Fruit fly (Drosophila melanogaster) whole organism, embryonic: ENCODE results near the gene TTLL15.

Experiments
- Aef1 ChIP-seq: fragments of 200-800 bp; sonication (Bioruptor generic); IDR thresholded peaks from 3 replicates; pipeline ENCODE4 v1.3.6; 2022; ENCODE audit warnings: missing biosample characterization, missing genetic modification characterization
- Bdp1 ChIP-seq: fragments of 200-800 bp; sonication (Bioruptor generic); optimal IDR thresholded peaks from 3 replicates; lab custom pipeline; 2016; ENCODE audit warnings: missing biosample characterization, missing genetic modification characterization
- Bgb ChIP-seq: fragments of 200-800 bp; sonication (Bioruptor generic); IDR thresholded peaks from 2 replicates; pipeline ENCODE4 v1.3.6; 2022; ENCODE audit warnings: missing biosample characterization, missing genetic modification characterization; ENCODE audit not compliant: partially characterized antibody
- BtbVII ChIP-seq: fragments of 200-800 bp; sonication (Bioruptor generic); optimal IDR thresholded peaks from 3 replicates; lab custom pipeline; 2017; ENCODE audit warnings: missing biosample characterization, mild to moderate bottlenecking, missing genetic modification characterization
- CG11085 ChIP-seq: fragments of 200-800 bp; sonication (Bioruptor generic); IDR thresholded peaks from 2 replicates; pipeline ENCODE4 v1.3.6; 2022; ENCODE audit warnings: missing biosample characterization, missing genetic modification characterization
- CG11723 ChIP-seq: fragments of 200-800 bp; sonication (Bioruptor generic); optimal IDR thresholded peaks from 2 replicates; lab custom pipeline; 2017; ENCODE audit warnings: missing biosample characterization, mild to moderate bottlenecking, missing genetic modification characterization
- CG12391 ChIP-seq: fragments of 200-800 bp; sonication (Bioruptor generic); optimal IDR thresholded peaks from 3 replicates; lab custom pipeline; 2018; ENCODE audit warnings: missing biosample characterization, mild to moderate bottlenecking, missing genetic modification characterization, moderate library complexity
- CG14050 ChIP-seq: fragments of 200-800 bp; sonication (Bioruptor generic); IDR thresholded peaks from 3 replicates; pipeline ENCODE4 v1.3.6; 2022; ENCODE audit warnings: missing biosample characterization, missing genetic modification characterization
- CG1647 ChIP-seq: fragments of 200-800 bp; sonication (Bioruptor generic); optimal IDR thresholded peaks from 3 replicates; lab custom pipeline; 2016; ENCODE audit warnings: missing biosample characterization, missing genetic modification characterization
- CG17359 ChIP-seq: fragments of 200-800 bp; sonication (Bioruptor generic); optimal IDR thresholded peaks from 3 replicates; lab custom pipeline; 2018; ENCODE audit warnings: missing biosample characterization, mild to moderate bottlenecking, missing genetic modification characterization, moderate library complexity
- CG2712 ChIP-seq: fragments of 200-800 bp; optimal IDR thresholded peaks from 3 replicates; lab custom pipeline; 2019; ENCODE audit warnings: missing biosample characterization, mild to moderate bottlenecking, missing genetic modification characterization, moderate library complexity
- CG30020 ChIP-seq: fragments of 200-800 bp; optimal IDR thresholded peaks from 2 replicates; lab custom pipeline; 2019; ENCODE audit warnings: missing biosample characterization, mild to moderate bottlenecking, missing genetic modification characterization, moderate library complexity
- CG3281 ChIP-seq: fragments of 200-800 bp; sonication (Bioruptor generic); optimal IDR thresholded peaks from 3 replicates; lab custom pipeline; 2017; ENCODE audit warnings: missing biosample characterization, mild to moderate bottlenecking, missing genetic modification characterization
- CG43689 ChIP-seq: fragments of 200-800 bp; sonication (Bioruptor generic); IDR thresholded peaks from 2 replicates; pipeline ENCODE4 v1.3.6; 2022; ENCODE audit warnings: missing biosample characterization, missing genetic modification characterization
- CG6272 ChIP-seq: fragments of 200-800 bp; sonication (Bioruptor generic); IDR thresholded peaks from 2 replicates; pipeline ENCODE4 v1.3.6; 2022; ENCODE audit warnings: missing biosample characterization, missing genetic modification characterization
- CG7745 ChIP-seq: fragments of 200-800 bp; sonication (Bioruptor generic); optimal IDR thresholded peaks from 2 replicates; lab custom pipeline; 2018; ENCODE audit warnings: missing biosample characterization, mild to moderate bottlenecking, missing genetic modification characterization, moderate library complexity
- CG7839 ChIP-seq: fragments of 200-800 bp; sonication (Bioruptor generic); optimal IDR thresholded peaks from 3 replicates; lab custom pipeline; 2018; ENCODE audit warnings: missing biosample characterization, mild to moderate bottlenecking, missing genetic modification characterization, moderate library complexity
- CG7987 ChIP-seq: fragments of 200-800 bp; sonication (Bioruptor generic); optimal IDR thresholded peaks from 2 replicates; lab custom pipeline; 2018; ENCODE audit warnings: missing biosample characterization, mild to moderate bottlenecking, missing genetic modification characterization, moderate library complexity
- Camta ChIP-seq: fragments of 200-800 bp; sonication (Bioruptor generic); optimal IDR thresholded peaks from 2 replicates; lab custom pipeline; 2016; ENCODE audit warnings: missing biosample characterization, missing genetic modification characterization
- D ChIP-seq, 2 experiments: fragments of 200-800 bp in 1 of 2; fragments of >200 bp in 1 of 2; sonication (Bioruptor generic) in 1 of 2; optimal IDR thresholded peaks; 2 replicates in 1 of 2; 3 replicates in 1 of 2; lab custom pipeline; 2017; ENCODE audit warnings: mild to moderate bottlenecking in 1 of 2, missing biosample characterization in 1 of 2, missing genetic modification characterization in 1 of 2, missing genetic modification reagents in 1 of 2
- Dp ChIP-seq: fragments of 200-800 bp; sonication (Bioruptor generic); optimal IDR thresholded peaks from 2 replicates; lab custom pipeline; 2018; ENCODE audit warnings: missing biosample characterization, mild to moderate bottlenecking, missing genetic modification characterization, moderate library complexity
- Dref ChIP-seq: fragments of 200-800 bp; sonication (Bioruptor generic); IDR thresholded peaks from 2 replicates; pipeline ENCODE4 v1.3.6; 2022; ENCODE audit warnings: missing biosample characterization, missing genetic modification characterization
- Fer1 ChIP-seq: fragments of 200-800 bp; sonication (Bioruptor generic); optimal IDR thresholded peaks from 2 replicates; lab custom pipeline; 2017; ENCODE audit warnings: missing biosample characterization, mild to moderate bottlenecking, missing genetic modification characterization
- Gsc ChIP-seq: fragments of 200-800 bp; sonication (Bioruptor generic); IDR thresholded peaks from 2 replicates; pipeline ENCODE4 v1.3.6; 2022; ENCODE audit warnings: missing biosample characterization, missing genetic modification characterization
- HLH54F ChIP-seq: fragments of 200-800 bp; sonication (Bioruptor generic); optimal IDR thresholded peaks from 3 replicates; lab custom pipeline; 2016; ENCODE audit warnings: missing biosample characterization, missing genetic modification characterization
- Hr3 ChIP-seq: fragments of 200-800 bp; sonication (Bioruptor generic); optimal IDR thresholded peaks from 3 replicates; lab custom pipeline; 2016; ENCODE audit warnings: missing biosample characterization, missing genetic modification characterization
- MESR4 ChIP-seq: fragments of 200-800 bp; sonication (Bioruptor generic); optimal IDR thresholded peaks from 2 replicates; lab custom pipeline; 2018; ENCODE audit warnings: missing biosample characterization, mild to moderate bottlenecking, missing genetic modification characterization, moderate library complexity
- NC2β ChIP-seq: fragments of 200-800 bp; sonication (Bioruptor generic); optimal IDR thresholded peaks from 2 replicates; lab custom pipeline; 2016; ENCODE audit warnings: missing biosample characterization, missing genetic modification characterization
- Ravus ChIP-seq: fragments of 200-800 bp; sonication (Bioruptor generic); IDR thresholded peaks from 2 replicates; pipeline ENCODE4 v1.3.6; 2022; ENCODE audit warnings: missing biosample characterization, missing genetic modification characterization
- YL-1 ChIP-seq: fragments of 200-800 bp; sonication (Bioruptor generic); optimal IDR thresholded peaks from 3 replicates; lab custom pipeline; 2017; ENCODE audit warnings: missing biosample characterization, mild to moderate bottlenecking, missing genetic modification characterization
- bigmax ChIP-seq: fragments of 200-800 bp; sonication (Bioruptor generic); optimal IDR thresholded peaks from 2 replicates; lab custom pipeline; 2018; ENCODE audit warnings: missing biosample characterization, mild to moderate bottlenecking, missing genetic modification characterization
- cwo ChIP-seq: fragments of 200-800 bp; sonication (Bioruptor generic); optimal IDR thresholded peaks from 3 replicates; lab custom pipeline; 2017; ENCODE audit warnings: missing biosample characterization, missing genetic modification characterization, mild to moderate bottlenecking, moderate library complexity, missing genetic modification reagents
- ems ChIP-seq: fragments of 200-800 bp; sonication (Bioruptor generic); optimal IDR thresholded peaks from 3 replicates; lab custom pipeline; 2016; ENCODE audit warnings: missing biosample characterization, missing genetic modification characterization
- ewg ChIP-seq: fragments of 200-800 bp; sonication (Bioruptor generic); optimal IDR thresholded peaks from 3 replicates; lab custom pipeline; 2017; ENCODE audit warnings: mild to moderate bottlenecking, missing biosample characterization, missing genetic modification reagents, missing genetic modification characterization
- gcm ChIP-seq: fragments of 200-800 bp; sonication (Bioruptor generic); optimal IDR thresholded peaks from 2 replicates; lab custom pipeline; 2019; ENCODE audit warnings: missing biosample characterization, mild to moderate bottlenecking, missing genetic modification characterization, moderate library complexity
- gcm2 ChIP-seq: fragments of 200-800 bp; sonication (Bioruptor generic); optimal IDR thresholded peaks from 2 replicates; lab custom pipeline; 2016; ENCODE audit warnings: missing biosample characterization, missing genetic modification characterization
- her ChIP-seq: fragments of 200-800 bp; sonication (Bioruptor generic); optimal IDR thresholded peaks from 2 replicates; lab custom pipeline; 2016; ENCODE audit warnings: missing biosample characterization, missing genetic modification characterization
- nerfin-1 ChIP-seq: fragments of 200-800 bp; sonication (Bioruptor generic); optimal IDR thresholded peaks from 3 replicates; lab custom pipeline; 2019; ENCODE audit warnings: missing biosample characterization, mild to moderate bottlenecking, missing genetic modification characterization, moderate library complexity
- nerfin-2 ChIP-seq: fragments of 200-800 bp; sonication (Bioruptor generic); IDR thresholded peaks from 2 replicates; pipeline ENCODE4 v1.3.6; 2022; ENCODE audit warnings: missing biosample characterization, missing genetic modification characterization; ENCODE audit not compliant: partially characterized antibody
- phol ChIP-seq: fragments of 200-800 bp; sonication (Bioruptor generic); optimal IDR thresholded peaks from 3 replicates; lab custom pipeline; 2018; ENCODE audit warnings: missing biosample characterization, mild to moderate bottlenecking, missing genetic modification characterization, moderate library complexity
- ro ChIP-seq: fragments of 200-800 bp; sonication (Bioruptor generic); IDR thresholded peaks from 2 replicates; pipeline ENCODE4 v1.3.6; 2022; ENCODE audit warnings: missing biosample characterization, missing genetic modification characterization
- row ChIP-seq: fragments of 200-800 bp; sonication (Bioruptor generic); IDR thresholded peaks from 3 replicates; pipeline ENCODE4 v1.3.6; 2022; ENCODE audit warnings: missing biosample characterization, missing genetic modification characterization
- sens-2 ChIP-seq: fragments of 200-800 bp; sonication (Bioruptor generic); IDR thresholded peaks from 2 replicates; pipeline ENCODE4 v1.3.6; 2022; ENCODE audit warnings: missing biosample characterization, missing genetic modification characterization
- sug ChIP-seq: fragments of 200-800 bp; optimal IDR thresholded peaks from 2 replicates; lab custom pipeline; 2019; ENCODE audit warnings: missing biosample characterization, mild to moderate bottlenecking, missing genetic modification characterization, moderate library complexity
- tna ChIP-seq: fragments of 200-800 bp; sonication (Bioruptor generic); IDR thresholded peaks from 2 replicates; pipeline ENCODE4 v1.3.6; 2022; ENCODE audit warnings: missing biosample characterization, missing genetic modification characterization; ENCODE audit not compliant: partially characterized antibody
- trh ChIP-seq: fragments of 200-800 bp; sonication (Bioruptor generic); optimal IDR thresholded peaks from 2 replicates; lab custom pipeline; 2016; ENCODE audit warnings: missing biosample characterization, missing genetic modification characterization
- usp ChIP-seq: fragments of >200 bp; optimal IDR thresholded peaks from 2 replicates; lab custom pipeline; 2017; ENCODE audit warnings: missing biosample characterization, missing genetic modification characterization

TTLL15 gene

dm6 chr3R:10856618-10857017 lies 41.5 kb downstream of the TTLL15 start, which contains the start of gene CG4570 (continued):
- peak; percentile 13 for TF ChIP-seq D (optimal IDR thresholded peaks at IDR 0.05; lab: Kevin White, UChicago)
- no peak for TF ChIP-seq D (GFP tag; optimal IDR thresholded peaks at IDR 0.05; lab: Kevin White, UChicago)
- TF ChIP-seq YL-1 (GFP tag; lab: Kevin White, UChicago) = peak; percentile 33
- peak; percentile 74 for TF ChIP-seq phol (tag; lab: Kevin White, UChicago)
- peak; percentile 7 for TF ChIP-seq Dp
- no peak for TF ChIP-seq nerfin-2 (GFP tag; lab: Robert Waterston, UW)

dm6 chr3R:10859713-10860112 lies 44.6 kb downstream of the TTLL15 start, which contains the start of gene CG14694:
CG14694 (minus strand) TSS chr3R:10859813.
- no peak for TF ChIP-seq Bdp1
- no peak for TF ChIP-seq ewg (GFP tag; lab: Kevin White, UChicago)
- TF ChIP-seq CG1647 = no peak
- no peak for TF ChIP-seq gcm (GFP tag; lab: Kevin White, UChicago)
- TF ChIP-seq sens-2 (GFP tag; lab: Robert Waterston, UW) = no peak
- no peak for TF ChIP-seq usp (GFP tag; lab: Kevin White, UChicago)
- no peak for TF ChIP-seq Aef1 (GFP tag; lab: Robert Waterston, UW)
- TF ChIP-seq row (GFP tag; lab: Robert Waterston, UW) = no peak
- TF ChIP-seq NC2β (GFP tag; lab: Kevin White, UChicago) = no peak
- TF ChIP-seq BtbVII (GFP tag; lab: Kevin White, UChicago) = no peak
- no peak for TF ChIP-seq CG6272 (GFP tag; lab: Robert Waterston, UW)
- no peak for TF ChIP-seq CG11085 (GFP tag; lab: Robert Waterston, UW)
- no peak for TF ChIP-seq CG7745
- TF ChIP-seq her (GFP tag; lab: Kevin White, UChicago) = no peak
- no peak for TF ChIP-seq HLH54F (GFP tag; lab: Kevin White, UChicago)
- no peak for TF ChIP-seq nerfin-1
- no peak for TF ChIP-seq CG43689 (GFP tag; lab: Robert Waterston, UW)
- no peak for TF ChIP-seq Camta (GFP tag; lab: Kevin White, UChicago)

dm6 chr3R:10862773-10863445 lies 47.8 kb downstream of the TTLL15 start, which contains the start of gene CG6574:
CG6574 (minus strand) TSS chr3R:10862988.
- peak; percentile 21 for TF ChIP-seq CG7987 (GFP tag; lab: Kevin White, UChicago)
- peak; percentile 38; the same call in 1 of the 3 replicates for TF ChIP-seq CG14050 (GFP tag; lab: Robert Waterston, UW)
- peak; percentile 32 for TF ChIP-seq sug
- peak; percentile 26 for TF ChIP-seq Fer1
- TF ChIP-seq YL-1 (GFP tag; lab: Kevin White, UChicago) = no peak
- no peak for TF ChIP-seq nerfin-1
- no peak for TF ChIP-seq MESR4 (GFP tag; lab: Kevin White, UChicago)
- peak; percentile 12 for TF ChIP-seq CG3281 (GFP tag; lab: Kevin White, UChicago)
- no peak for TF ChIP-seq CG6272 (GFP tag; lab: Robert Waterston, UW)
- no peak for TF ChIP-seq CG7839
- TF ChIP-seq bigmax = no peak
- no peak for TF ChIP-seq Hr3
- no peak for TF ChIP-seq CG11723 (GFP tag; lab: Kevin White, UChicago)
- no peak for TF ChIP-seq gcm2 (GFP tag; lab: Kevin White, UChicago)
- TF ChIP-seq CG2712 (tag; lab: Kevin White, UChicago) = peak; percentile 6
- TF ChIP-seq Dref (GFP tag; lab: Robert Waterston, UW) = no peak
- no peak for TF ChIP-seq CG30020 (tag; lab: Kevin White, UChicago)
- TF ChIP-seq CG17359 = peak; percentile 28
- TF ChIP-seq trh = no peak
- TF ChIP-seq tna (GFP tag; lab: Robert Waterston, UW) = no peak
- TF ChIP-seq Bgb (GFP tag; lab: Robert Waterston, UW) = no peak
- TF ChIP-seq ems (GFP tag; lab: Kevin White, UChicago) = no peak
- TF ChIP-seq Gsc (GFP tag; lab: Robert Waterston, UW) = no peak
- peak; percentile 11 for TF ChIP-seq CG12391 (tag; lab: Kevin White, UChicago)
- TF ChIP-seq cwo (GFP tag; lab: Kevin White, UChicago) = peak; percentile 17
- TF ChIP-seq Ravus (GFP tag; lab: Robert Waterston, UW) = no peak
- no peak for TF ChIP-seq ro (GFP tag; lab: Robert Waterston, UW)
